Fruit fly (Drosophila melanogaster) whole organism, embryonic: ENCODE results near the gene klu.
A peak's percentile ranks its signal among the peaks of the same experiment; 100 is the strongest.

Source experiments
- Atf-2 ChIP-seq: fragments of 200-800 bp; sonication (Bioruptor generic); optimal IDR thresholded peaks from 2 replicates; lab custom pipeline; 2016; ENCODE audit warnings: missing biosample characterization, missing genetic modification characterization
- Bdp1 ChIP-seq: fragments of 200-800 bp; sonication (Bioruptor generic); optimal IDR thresholded peaks from 3 replicates; lab custom pipeline; 2016; ENCODE audit warnings: missing biosample characterization, missing genetic modification characterization
- CG10209 ChIP-seq: fragments of 200-800 bp; sonication (Bioruptor generic); optimal IDR thresholded peaks from 3 replicates; lab custom pipeline; 2017; ENCODE audit warnings: missing biosample characterization, mild to moderate bottlenecking, missing genetic modification characterization, missing genetic modification reagents
- CG10321 ChIP-seq: fragments of 200-800 bp; sonication (Bioruptor generic); IDR thresholded peaks from 2 replicates; pipeline ENCODE4 v1.3.6; 2022; ENCODE audit warnings: missing biosample characterization, missing genetic modification characterization
- CG10979 ChIP-seq: fragments of 200-800 bp; sonication (Bioruptor generic); optimal IDR thresholded peaks from 2 replicates; lab custom pipeline; 2018; ENCODE audit warnings: missing biosample characterization, mild to moderate bottlenecking, missing genetic modification characterization, moderate library complexity
- CG11398 ChIP-seq: fragments of 200-800 bp; sonication (Bioruptor generic); optimal IDR thresholded peaks from 2 replicates; lab custom pipeline; 2016; ENCODE audit warnings: missing biosample characterization, missing genetic modification characterization
- CG11560 ChIP-seq: fragments of 200-800 bp; sonication (Bioruptor generic); IDR thresholded peaks from 3 replicates; pipeline ENCODE4 v1.3.6; 2022; ENCODE audit warnings: missing biosample characterization, missing genetic modification characterization
- CG11696 ChIP-seq: fragments of 200-800 bp; sonication (Bioruptor generic); IDR thresholded peaks from 2 replicates; pipeline ENCODE4 v1.3.6; 2022; ENCODE audit warnings: missing biosample characterization, missing genetic modification characterization
- CG12219 ChIP-seq: fragments of 200-800 bp; sonication (Bioruptor generic); optimal IDR thresholded peaks from 3 replicates; lab custom pipeline; 2018; ENCODE audit warnings: missing biosample characterization, mild to moderate bottlenecking, missing genetic modification characterization
- CG12391 ChIP-seq: fragments of 200-800 bp; sonication (Bioruptor generic); optimal IDR thresholded peaks from 3 replicates; lab custom pipeline; 2018; ENCODE audit warnings: missing biosample characterization, mild to moderate bottlenecking, missing genetic modification characterization, moderate library complexity
- CG12769 ChIP-seq: fragments of 200-800 bp; sonication (Bioruptor generic); optimal IDR thresholded peaks from 2 replicates; lab custom pipeline; 2019; ENCODE audit warnings: missing biosample characterization, mild to moderate bottlenecking, missing genetic modification characterization, moderate library complexity
- CG17912 ChIP-seq: fragments of 200-800 bp; sonication (Bioruptor generic); optimal IDR thresholded peaks from 2 replicates; lab custom pipeline; 2018; ENCODE audit warnings: missing biosample characterization, mild to moderate bottlenecking, missing genetic modification characterization
- CG18262 ChIP-seq: fragments of 200-800 bp; optimal IDR thresholded peaks from 3 replicates; lab custom pipeline; 2019; ENCODE audit warnings: missing biosample characterization, mild to moderate bottlenecking, missing genetic modification characterization, moderate library complexity
- CG18764 ChIP-seq: fragments of 200-800 bp; sonication (Bioruptor generic); optimal IDR thresholded peaks from 3 replicates; lab custom pipeline; 2016; ENCODE audit warnings: missing biosample characterization, missing genetic modification characterization
- CG2678 ChIP-seq: fragments of 200-800 bp; sonication (Bioruptor generic); optimal IDR thresholded peaks from 3 replicates; lab custom pipeline; 2019; ENCODE audit warnings: missing biosample characterization, mild to moderate bottlenecking, missing genetic modification characterization, moderate library complexity
- CG31224 ChIP-seq: fragments of 200-800 bp; sonication (Bioruptor generic); IDR thresholded peaks from 2 replicates; pipeline ENCODE4 v1.3.6; 2022; ENCODE audit warnings: missing biosample characterization, missing genetic modification characterization
- CG6791 ChIP-seq: fragments of 200-800 bp; sonication (Bioruptor generic); IDR thresholded peaks from 3 replicates; pipeline ENCODE4 v1.3.6; 2022; ENCODE audit warnings: missing biosample characterization, missing genetic modification characterization; ENCODE audit not compliant: partially characterized antibody
- CG7839 ChIP-seq: fragments of 200-800 bp; sonication (Bioruptor generic); optimal IDR thresholded peaks from 3 replicates; lab custom pipeline; 2018; ENCODE audit warnings: missing biosample characterization, mild to moderate bottlenecking, missing genetic modification characterization, moderate library complexity
- CG8089 ChIP-seq: fragments of 200-800 bp; sonication (Bioruptor generic); optimal IDR thresholded peaks from 3 replicates; lab custom pipeline; 2016; ENCODE audit warnings: missing biosample characterization, missing genetic modification characterization
- CG9876 ChIP-seq: fragments of 200-800 bp; sonication (Bioruptor generic); optimal IDR thresholded peaks from 2 replicates; lab custom pipeline; 2016; ENCODE audit warnings: missing biosample characterization, missing genetic modification characterization
- CG9932 ChIP-seq: fragments of 200-800 bp; sonication (Bioruptor generic); IDR thresholded peaks from 2 replicates; pipeline ENCODE4 v1.3.6; 2022; ENCODE audit warnings: missing biosample characterization, missing genetic modification characterization
- D19A ChIP-seq: fragments of 200-800 bp; optimal IDR thresholded peaks from 3 replicates; lab custom pipeline; 2019; ENCODE audit warnings: missing biosample characterization, mild to moderate bottlenecking, missing genetic modification characterization, moderate library complexity
- Dek ChIP-seq: fragments of 200-800 bp; sonication (Bioruptor generic); optimal IDR thresholded peaks from 3 replicates; lab custom pipeline; 2019; ENCODE audit warnings: missing biosample characterization, mild to moderate bottlenecking, missing genetic modification characterization, moderate library complexity
- Dip2 ChIP-seq: fragments of 200-800 bp; sonication (Bioruptor generic); IDR thresholded peaks from 2 replicates; pipeline ENCODE4 v1.3.6; 2022; ENCODE audit warnings: missing biosample characterization, missing genetic modification characterization
- Dip3 ChIP-seq: fragments of 200-800 bp; sonication (Bioruptor generic); optimal IDR thresholded peaks from 3 replicates; lab custom pipeline; 2016; ENCODE audit warnings: missing biosample characterization, missing genetic modification characterization
- Dp ChIP-seq: fragments of 200-800 bp; sonication (Bioruptor generic); optimal IDR thresholded peaks from 2 replicates; lab custom pipeline; 2018; ENCODE audit warnings: missing biosample characterization, mild to moderate bottlenecking, missing genetic modification characterization, moderate library complexity
- H2.0 ChIP-seq: fragments of 200-800 bp; sonication (Bioruptor generic); IDR thresholded peaks from 2 replicates; pipeline ENCODE4 v1.3.6; 2022; ENCODE audit warnings: missing biosample characterization, missing genetic modification characterization
- Lim3 ChIP-seq: fragments of 200-800 bp; sonication (Bioruptor generic); IDR thresholded peaks from 2 replicates; pipeline ENCODE4 v1.3.6; 2022; ENCODE audit warnings: missing biosample characterization, missing genetic modification characterization
- Mrtf ChIP-seq: fragments of 200-800 bp; sonication (Bioruptor generic); IDR thresholded peaks from 3 replicates; pipeline ENCODE4 v1.3.6; 2022; ENCODE audit warnings: missing biosample characterization, missing genetic modification characterization
- ac ChIP-seq: fragments of 200-800 bp; sonication (Bioruptor generic); optimal IDR thresholded peaks from 3 replicates; lab custom pipeline; 2017; ENCODE audit warnings: missing biosample characterization, mild to moderate bottlenecking, missing genetic modification characterization
- aop ChIP-seq: fragments of 200-800 bp; sonication (Bioruptor generic); IDR thresholded peaks from 2 replicates; pipeline ENCODE4 v1.3.6; 2022; ENCODE audit warnings: missing biosample characterization, missing genetic modification characterization
- chm ChIP-seq: fragments of 200-800 bp; sonication (Bioruptor generic); IDR thresholded peaks from 2 replicates; pipeline ENCODE4 v1.3.6; 2022; ENCODE audit warnings: missing biosample characterization, missing genetic modification characterization
- en ChIP-seq: fragments of 200-800 bp; sonication (Bioruptor generic); optimal IDR thresholded peaks from 2 replicates; lab custom pipeline; 2016; ENCODE audit warnings: missing biosample characterization, missing genetic modification characterization
- fru ChIP-seq: fragments of >200 bp; optimal IDR thresholded peaks from 2 replicates; lab custom pipeline; 2017
- ftz-f1 ChIP-seq: fragments of 200-800 bp; sonication (Bioruptor generic); optimal IDR thresholded peaks from 2 replicates; lab custom pipeline; 2016; ENCODE audit warnings: missing biosample characterization, missing genetic modification characterization
- fu2 ChIP-seq: fragments of 200-800 bp; sonication (Bioruptor generic); optimal IDR thresholded peaks from 2 replicates; lab custom pipeline; 2016; ENCODE audit warnings: missing biosample characterization, missing genetic modification characterization
- grn ChIP-seq: fragments of 200-800 bp; sonication (Bioruptor generic); optimal IDR thresholded peaks from 3 replicates; lab custom pipeline; 2017; ENCODE audit warnings: missing biosample characterization, missing genetic modification characterization
- gsb-n ChIP-seq: fragments of 200-800 bp; sonication (Bioruptor generic); optimal IDR thresholded peaks from 3 replicates; lab custom pipeline; 2018; ENCODE audit warnings: missing biosample characterization, mild to moderate bottlenecking, missing genetic modification characterization
- h ChIP-seq: fragments of >200 bp; optimal IDR thresholded peaks from 2 replicates; lab custom pipeline; 2017
- hth ChIP-seq: fragments of >200 bp; optimal IDR thresholded peaks from 2 replicates; lab custom pipeline; 2017; ENCODE audit warnings: inconsistent platforms
- ind ChIP-seq: fragments of 200-800 bp; sonication (Bioruptor generic); optimal IDR thresholded peaks from 3 replicates; lab custom pipeline; 2016; ENCODE audit warnings: missing biosample characterization, missing genetic modification characterization
- insv ChIP-seq, 2 experiments: fragments of 200-800 bp; sonication (Bioruptor generic); optimal IDR thresholded peaks; 3 replicates each; lab custom pipeline; 2016 to 2018; ENCODE audit warnings: missing biosample characterization in 2 of 2, missing genetic modification characterization in 2 of 2
- klu ChIP-seq: fragments of 200-800 bp; sonication (Bioruptor generic); IDR thresholded peaks from 2 replicates; pipeline ENCODE4 v1.3.6; 2022; ENCODE audit warnings: missing biosample characterization, missing genetic modification characterization
- rib ChIP-seq: fragments of 200-800 bp; sonication (Bioruptor generic); IDR thresholded peaks from 2 replicates; pipeline ENCODE4 v1.3.6; 2022; ENCODE audit warnings: missing biosample characterization, missing genetic modification characterization
- run ChIP-seq: fragments of 200-800 bp; sonication (Bioruptor generic); optimal IDR thresholded peaks from 3 replicates; lab custom pipeline; 2018; ENCODE audit warnings: missing biosample characterization, mild to moderate bottlenecking, missing genetic modification characterization
- sr ChIP-seq: fragments of 200-800 bp; sonication (Bioruptor generic); IDR thresholded peaks from 3 replicates; pipeline ENCODE4 v1.3.6; 2022; ENCODE audit warnings: missing biosample characterization, missing genetic modification characterization
- ssp ChIP-seq: fragments of 200-800 bp; sonication (Bioruptor generic); IDR thresholded peaks from 2 replicates; pipeline ENCODE4 v1.3.6; 2022; ENCODE audit warnings: missing biosample characterization, missing genetic modification characterization
- tup ChIP-seq: fragments of 200-800 bp; sonication (Bioruptor generic); optimal IDR thresholded peaks from 2 replicates; lab custom pipeline; 2016; ENCODE audit warnings: missing biosample characterization, mild to moderate bottlenecking, missing genetic modification characterization, moderate library complexity
- twi ChIP-seq: fragments of 200-800 bp; optimal IDR thresholded peaks from 2 replicates; lab custom pipeline; 2019; ENCODE audit warnings: missing biosample characterization, mild to moderate bottlenecking, missing genetic modification characterization, moderate library complexity
- zfh2 ChIP-seq: fragments of 200-800 bp; sonication (Bioruptor generic); optimal IDR thresholded peaks from 2 replicates; lab custom pipeline; 2016; ENCODE audit warnings: missing biosample characterization, missing genetic modification characterization

The klu gene

dm6 chr3L:10965731-10966647 is 43.0 kb downstream of the klu start (continued):
- TF ChIP-seq CG17912, result no peak
- peak; percentile 59 for TF ChIP-seq Bdp1
- peak; percentile 78 for TF ChIP-seq chm (GFP tag; lab: Robert Waterston, UW)
- TF ChIP-seq Dip3 (GFP tag; lab: Kevin White, UChicago), result peak; percentile 61
- TF ChIP-seq D19A, result peak; percentile 99
- TF ChIP-seq Dek (tag; lab: Kevin White, UChicago), result peak; percentile 74
- TF ChIP-seq CG6791 (GFP tag; lab: Robert Waterston, UW), result no peak
- TF ChIP-seq insv (GFP tag; optimal IDR thresholded peaks at IDR 0.05; lab: Kevin White, UChicago), result no peak
- peak; percentile 2 for TF ChIP-seq ac (GFP tag; lab: Kevin White, UChicago)
- TF ChIP-seq sr (GFP tag; lab: Robert Waterston, UW), result peak; percentile 78; the same call in 2 of the 3 replicates
- peak; percentile 75 for TF ChIP-seq CG11398 (GFP tag; lab: Kevin White, UChicago)
- TF ChIP-seq CG7839 (tag; lab: Kevin White, UChicago), result peak; percentile 89
- peak; percentile 87 for TF ChIP-seq CG8089 (GFP tag; lab: Kevin White, UChicago)
- TF ChIP-seq fru (lab: Kevin White, UChicago), result no peak
- TF ChIP-seq Atf-2 (GFP tag; lab: Kevin White, UChicago), result peak; percentile 76
- no peak for TF ChIP-seq hth (lab: Kevin White, UChicago)
- TF ChIP-seq ftz-f1, result no peak
- TF ChIP-seq zfh2 (GFP tag; lab: Kevin White, UChicago), result peak; percentile 11
- TF ChIP-seq CG2678 (tag; lab: Kevin White, UChicago), result peak; percentile 91
- TF ChIP-seq ssp (GFP tag; lab: Robert Waterston, UW), result peak; percentile 69
- TF ChIP-seq CG9876 (GFP tag; lab: Kevin White, UChicago), result peak; percentile 16
- no peak for TF ChIP-seq h (lab: Kevin White, UChicago)
- TF ChIP-seq CG11560, result peak; percentile 47; the same call in 1 of the 3 replicates
- TF ChIP-seq CG18262 (tag; lab: Kevin White, UChicago), result peak; percentile 93
- TF ChIP-seq klu (GFP tag; lab: Robert Waterston, UW), result peak; percentile 66; the same call in 1 of the 2 replicates
- TF ChIP-seq H2.0 (GFP tag; lab: Robert Waterston, UW), result peak; percentile 85
- TF ChIP-seq CG12219 (GFP tag; lab: Kevin White, UChicago), result peak; percentile 89
- peak; percentile 69; the same call in 1 of the 2 replicates for TF ChIP-seq aop (GFP tag; lab: Robert Waterston, UW)
- peak; percentile 91 for TF ChIP-seq CG12391
- TF ChIP-seq CG31224, result no peak
- peak; percentile 33; the same call in 1 of the 2 replicates for TF ChIP-seq CG10321 (GFP tag; lab: Robert Waterston, UW)
- TF ChIP-seq CG9932, result no peak
- TF ChIP-seq en (GFP tag; lab: Kevin White, UChicago), result peak; percentile 81
- peak; percentile 67; the same call in 1 of the 2 replicates for TF ChIP-seq Lim3 (GFP tag; lab: Robert Waterston, UW)
- peak; percentile 80 for TF ChIP-seq grn
- peak; percentile 82 for TF ChIP-seq ind (GFP tag; lab: Kevin White, UChicago)
- peak; percentile 93 for TF ChIP-seq CG10979 (tag; lab: Kevin White, UChicago)
- TF ChIP-seq tup (GFP tag; lab: Kevin White, UChicago), result peak; percentile 49
- TF ChIP-seq Mrtf (GFP tag; lab: Robert Waterston, UW), result peak; percentile 74; the same call in 2 of the 3 replicates
- no peak for TF ChIP-seq Dp (GFP tag; lab: Kevin White, UChicago)
- TF ChIP-seq CG11696, result peak; percentile 59
- TF ChIP-seq CG10209 (GFP tag; lab: Kevin White, UChicago), result peak; percentile 85
- peak; percentile 81 for TF ChIP-seq twi (tag; lab: Kevin White, UChicago)
- TF ChIP-seq run (tag; lab: Kevin White, UChicago), result peak; percentile 80
- peak; percentile 88 for TF ChIP-seq gsb-n (tag; lab: Kevin White, UChicago)
- no peak for TF ChIP-seq fu2
- TF ChIP-seq CG12769 (tag; lab: Kevin White, UChicago), result peak; percentile 63
- TF ChIP-seq CG18764 (GFP tag; lab: Kevin White, UChicago), result peak; percentile 75
- no peak for TF ChIP-seq rib (GFP tag; lab: Robert Waterston, UW)
- TF ChIP-seq Dip2 (GFP tag; lab: Robert Waterston, UW), result peak; percentile 41; the same call in 1 of the 2 replicates
